Fruit fly (Drosophila melanogaster): ENCODE data around the gene CG11594.
A peak's percentile ranks its signal among the peaks of the same experiment; 100 is the strongest.

Gene CG11594

DNA sequence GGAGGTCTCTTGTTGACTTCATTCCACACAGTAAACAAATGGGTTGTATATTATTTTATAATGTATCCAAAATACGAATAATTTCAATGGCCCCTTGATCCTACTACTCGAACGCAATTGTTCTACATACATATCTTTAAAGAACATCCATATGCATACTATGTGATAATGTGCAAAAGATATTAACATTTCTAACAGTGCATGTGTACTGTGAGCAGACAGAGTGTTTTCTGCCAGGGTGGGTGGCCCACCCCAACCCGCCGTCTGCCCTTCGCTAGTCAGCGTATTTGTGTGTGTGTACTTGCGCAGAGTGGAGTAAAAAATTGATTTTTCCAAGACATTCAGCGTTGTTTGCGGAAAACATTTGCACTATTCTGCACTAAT, 45.2 kb upstream of the CG11594 start (continued):
- TF ChIP-seq Optix (GFP tag; IDR thresholded peaks at IDR 0.05) (peak; percentile 13; the same call in 1 of the 3 replicates), CG1647 (GFP tag; optimal IDR thresholded peaks at IDR 0.05) (peak; percentile 7), salm (tag; optimal IDR thresholded peaks at IDR 0.05) (no peak), CG9437 (GFP tag; optimal IDR thresholded peaks at IDR 0.05) (peak; percentile 8), nom (GFP tag; optimal IDR thresholded peaks at IDR 0.05) (peak; percentile 45), CG4424 (GFP tag; optimal IDR thresholded peaks at IDR 0.05) (peak; percentile 22), CG17612 (GFP tag; IDR thresholded peaks at IDR 0.05) (peak; percentile 52), trem (tag; optimal IDR thresholded peaks at IDR 0.05) (peak; percentile 22), lilli (GFP tag; optimal IDR thresholded peaks at IDR 0.05) (peak; percentile 3), CG31388 (GFP tag; optimal IDR thresholded peaks at IDR 0.05) (no peak), odd (GFP tag; optimal IDR thresholded peaks at IDR 0.05) (no peak), tap (tag; optimal IDR thresholded peaks at IDR 0.05) (peak; percentile 57), Scr (GFP tag; IDR thresholded peaks at IDR 0.05; ENCODE audit: partially characterized antibody) (no peak), peb (GFP tag; IDR thresholded peaks at IDR 0.05) (peak; percentile 38; the same call in 1 of the 2 replicates), CG30403 (GFP tag; optimal IDR thresholded peaks at IDR 0.05) (no peak), CG13296 (GFP tag; optimal IDR thresholded peaks at IDR 0.05) (no peak), fd3F (GFP tag; optimal IDR thresholded peaks at IDR 0.05) (peak; percentile 17), danr (GFP tag; IDR thresholded peaks at IDR 0.05) (peak; percentile 47; the same call in 1 of the 2 replicates), CG4820 (GFP tag; optimal IDR thresholded peaks at IDR 0.05) (peak; percentile 53), CG11504 (tag; optimal IDR thresholded peaks at IDR 0.05) (peak; percentile 23), pita (GFP tag; optimal IDR thresholded peaks at IDR 0.05) (no peak), Hey (tag; optimal IDR thresholded peaks at IDR 0.05) (no peak), CG16813 (GFP tag; IDR thresholded peaks at IDR 0.05; ENCODE audit: partially characterized antibody) (no peak), CG15696 (tag; optimal IDR thresholded peaks at IDR 0.05) (no peak), CG2875 (GFP tag; optimal IDR thresholded peaks at IDR 0.05) (no peak), Opbp (GFP tag; IDR thresholded peaks at IDR 0.05; ENCODE audit: partially characterized antibody) (no peak), toy (GFP tag; IDR thresholded peaks at IDR 0.05) (peak; percentile 43; the same call in 1 of the 2 replicates), gce (GFP tag; IDR thresholded peaks at IDR 0.05) (peak; percentile 53; the same call in 1 of the 3 replicates), unpg (GFP tag; optimal IDR thresholded peaks at IDR 0.05) (peak; percentile 74), MESR4 (GFP tag; optimal IDR thresholded peaks at IDR 0.05) (no peak), CG6654 (GFP tag; optimal IDR thresholded peaks at IDR 0.05) (peak; percentile 26), otp (GFP tag; IDR thresholded peaks at IDR 0.05) (peak; percentile 64; the same call in 1 of the 3 replicates), CG8944 (GFP tag; optimal IDR thresholded peaks at IDR 0.05) (peak; percentile 33), trh (GFP tag; optimal IDR thresholded peaks at IDR 0.05) (no peak), CG10321 (GFP tag; IDR thresholded peaks at IDR 0.05) (0 out of 2 replicates have a peak, but pooled peaks have one; percentile 18), Med (GFP tag) (peak; percentile 90), CG16779 (GFP tag; IDR thresholded peaks at IDR 0.05) (no peak), Stat92E (GFP tag; optimal IDR thresholded peaks at IDR 0.05) (no peak), Dll (GFP tag; IDR thresholded peaks at IDR 0.05; ENCODE audit: partially characterized antibody) (no peak), btn (GFP tag; optimal IDR thresholded peaks at IDR 0.05) (no peak), gsb (GFP tag; IDR thresholded peaks at IDR 0.05) (no peak), CG12236 (GFP tag; optimal IDR thresholded peaks at IDR 0.05) (no peak), CG9215 (GFP tag; IDR thresholded peaks at IDR 0.05) (peak; percentile 41; the same call in 1 of the 2 replicates), Xbp1 (GFP tag; optimal IDR thresholded peaks at IDR 0.05) (peak; percentile 64), crp (GFP tag; optimal IDR thresholded peaks at IDR 0.05) (no peak), Rfx (GFP tag; IDR thresholded peaks at IDR 0.05) (peak; percentile 80), esg (GFP tag; conservative IDR thresholded peaks at IDR 0.05) (peak; percentile 81), grau (tag; optimal IDR thresholded peaks at IDR 0.05) (peak; percentile 42), nau (GFP tag; optimal IDR thresholded peaks at IDR 0.05) (no peak), CG10979 (tag; optimal IDR thresholded peaks at IDR 0.05) (peak; percentile 29)

All from whole organism, embryonic.